Fruit fly (Drosophila melanogaster): ENCODE results near the gene CG44195.

CG44195 gene

DNA sequence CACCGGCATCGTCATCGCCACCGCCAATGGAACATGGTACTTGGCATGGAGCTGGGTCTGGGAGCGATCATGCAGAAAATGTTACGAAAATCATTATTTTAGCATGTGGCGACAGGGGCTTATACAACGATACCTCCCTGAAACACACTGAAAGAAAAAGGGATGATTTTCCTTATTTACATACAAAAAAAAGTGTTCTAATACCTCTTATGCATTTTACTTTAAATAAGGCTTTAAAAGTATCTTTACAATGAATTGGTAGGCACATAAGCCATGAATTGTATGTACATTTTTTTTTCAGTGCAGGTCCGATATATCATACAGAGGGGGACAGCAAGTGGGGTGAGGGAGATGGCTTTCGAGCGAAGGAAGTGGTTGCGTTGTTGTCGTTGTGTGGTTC is 81.2 kb downstream of the CG44195 start (continued):
- TF ChIP-seq Dip3 (GFP tag; optimal IDR thresholded peaks at IDR 0.05) (peak; percentile 4), CkIIα-i1 (GFP tag; IDR thresholded peaks at IDR 0.05) (no peak), CG4282 (GFP tag; optimal IDR thresholded peaks at IDR 0.05) (no peak), CG5245 (GFP tag; optimal IDR thresholded peaks at IDR 0.05) (peak; percentile 24), NfI (GFP tag; optimal IDR thresholded peaks at IDR 0.05) (peak; percentile 13), trem (tag; optimal IDR thresholded peaks at IDR 0.05) (no peak), tll (GFP tag; optimal IDR thresholded peaks at IDR 0.05) (no peak), NK7.1 (GFP tag; optimal IDR thresholded peaks at IDR 0.05) (no peak), CG1233 (GFP tag; optimal IDR thresholded peaks at IDR 0.05) (no peak), zen (tag; optimal IDR thresholded peaks at IDR 0.05) (no peak), tap (tag; optimal IDR thresholded peaks at IDR 0.05) (peak; percentile 54), schlank (tag; optimal IDR thresholded peaks at IDR 0.05) (no peak), ap (GFP tag; IDR thresholded peaks at IDR 0.05) (peak; percentile 15; the same call in 1 of the 2 replicates), CG4424 (GFP tag; optimal IDR thresholded peaks at IDR 0.05) (peak; percentile 36), CG10366 (GFP tag; IDR thresholded peaks at IDR 0.05) (peak; percentile 47), CG12104 (GFP tag; optimal IDR thresholded peaks at IDR 0.05) (no peak), CG3163 (GFP tag; optimal IDR thresholded peaks at IDR 0.05) (no peak), CG2120 (GFP tag; optimal IDR thresholded peaks at IDR 0.05) (peak; percentile 23), croc (GFP tag; conservative IDR thresholded peaks at IDR 0.05) (no peak), hb (GFP tag; IDR thresholded peaks at IDR 0.05; ENCODE audit: partially characterized antibody) (no peak), hkb (optimal IDR thresholded peaks at IDR 0.05) (no peak), hkb (GFP tag; IDR thresholded peaks at IDR 0.05) (0 out of 2 replicates have a peak, but pooled peaks have one; percentile 24), CG11504 (tag; optimal IDR thresholded peaks at IDR 0.05) (peak; percentile 70), seq (GFP tag; IDR thresholded peaks at IDR 0.05) (no peak), HLH4C (GFP tag; IDR thresholded peaks at IDR 0.05; ENCODE audit: partially characterized antibody) (no peak), CG11398 (GFP tag; optimal IDR thresholded peaks at IDR 0.05) (no peak), klu (GFP tag; IDR thresholded peaks at IDR 0.05) (no peak), HmgZ (tag; optimal IDR thresholded peaks at IDR 0.05) (no peak), pnt (GFP tag; optimal IDR thresholded peaks at IDR 0.05) (peak; percentile 25), CG6854 (GFP tag; optimal IDR thresholded peaks at IDR 0.05) (no peak), gsb-n (tag; optimal IDR thresholded peaks at IDR 0.05) (peak; percentile 17), Hr3 (GFP tag; optimal IDR thresholded peaks at IDR 0.05) (peak; percentile 26), CG6683 (GFP tag; optimal IDR thresholded peaks at IDR 0.05) (no peak), Dp (GFP tag; optimal IDR thresholded peaks at IDR 0.05) (no peak), CG8765 (GFP tag; IDR thresholded peaks at IDR 0.05) (no peak), CG13775 (GFP tag; optimal IDR thresholded peaks at IDR 0.05) (no peak), Fer3 (tag; optimal IDR thresholded peaks at IDR 0.05) (peak; percentile 17), shn (GFP tag; optimal IDR thresholded peaks at IDR 0.05) (no peak), twi (tag; optimal IDR thresholded peaks at IDR 0.05) (no peak), kah (GFP tag; optimal IDR thresholded peaks at IDR 0.05) (no peak), NC2β (GFP tag; optimal IDR thresholded peaks at IDR 0.05) (peak; percentile 13), Ets65A (GFP tag) (peak; percentile 55), CG10274 (GFP tag; optimal IDR thresholded peaks at IDR 0.05) (no peak), jing (GFP tag; optimal IDR thresholded peaks at IDR 0.05) (peak; percentile 5), tna (GFP tag; IDR thresholded peaks at IDR 0.05; ENCODE audit: partially characterized antibody) (no peak), zfh1 (GFP tag; IDR thresholded peaks at IDR 0.05) (peak; percentile 57; the same call in 1 of the 3 replicates), mld (GFP tag; IDR thresholded peaks at IDR 0.05; ENCODE audit: partially characterized antibody) (no peak), row (GFP tag; IDR thresholded peaks at IDR 0.05) (peak; percentile 57; the same call in 2 of the 3 replicates), pan (optimal IDR thresholded peaks at IDR 0.05) (no peak), pan (GFP tag; optimal IDR thresholded peaks at IDR 0.05 in 1 of 2, IDR thresholded peaks at IDR 0.05 in 1 of 2) (peak in 1 of 2 experiments; percentile 39), CG3407 (GFP tag; optimal IDR thresholded peaks at IDR 0.05) (no peak), CG7357 (GFP tag; IDR thresholded peaks at IDR 0.05) (peak; percentile 16; the same call in 1 of the 3 replicates)
